Worm (Caenorhabditis elegans) whole organism, late embryonic: ENCODE data around the gene B0507.6.

Source experiments
- T23F11.4 ChIP-seq: fragments of 200-800 bp; sonication (Bioruptor generic); optimal IDR thresholded peaks from 2 replicates; lab custom pipeline; 2018; ENCODE audit warnings: mild to moderate bottlenecking, missing genetic modification characterization, missing compliant biosample characterization
- ceh-19 ChIP-seq: fragments of 200-800 bp; sonication (Bioruptor generic); optimal IDR thresholded peaks from 2 replicates; lab custom pipeline; 2018; ENCODE audit warnings: mild to moderate bottlenecking, missing genetic modification characterization, missing compliant biosample characterization
- ceh-2 ChIP-seq: sonication (generic microtip); optimal IDR thresholded peaks from 2 replicates; lab custom pipeline; 2016; ENCODE audit warnings: missing genotype, missing genetic modification characterization, missing compliant biosample characterization
- ceh-22 ChIP-seq: sonication (generic microtip); optimal IDR thresholded peaks from 2 replicates; lab custom pipeline; 2017; ENCODE audit warnings: missing biosample characterization, missing genetic modification characterization
- ceh-31 ChIP-seq: sonication (generic microtip); optimal IDR thresholded peaks from 2 replicates; lab custom pipeline; 2016; ENCODE audit warnings: missing genetic modification characterization, missing compliant biosample characterization
- ceh-45 ChIP-seq: fragments of 200-800 bp; sonication (Bioruptor generic); IDR thresholded peaks from 2 replicates; pipeline ENCODE4 v1.3.6; 2022; ENCODE audit warnings: missing genetic modification reagents, missing genetic modification characterization, missing compliant biosample characterization
- ceh-6 ChIP-seq: fragments of 200-800 bp; sonication (Bioruptor generic); optimal IDR thresholded peaks from 2 replicates; lab custom pipeline; 2018; ENCODE audit warnings: mild to moderate bottlenecking, missing genetic modification characterization, missing compliant biosample characterization
- ceh-9 ChIP-seq: sonication (generic microtip); optimal IDR thresholded peaks from 2 replicates; lab custom pipeline; 2016; ENCODE audit warnings: mild to moderate bottlenecking, missing genetic modification characterization, inconsistent platforms, missing compliant biosample characterization
- che-1 ChIP-seq: sonication (generic microtip); optimal IDR thresholded peaks from 2 replicates; lab custom pipeline; 2016; ENCODE audit warnings: mild to moderate bottlenecking, missing genetic modification characterization, missing compliant biosample characterization
- dve-1 ChIP-seq: sonication (generic microtip); optimal IDR thresholded peaks from 2 replicates; lab custom pipeline; 2017; ENCODE audit warnings: antibody characterized with exemption, mild to moderate bottlenecking, missing genetic modification characterization, missing compliant biosample characterization
- elt-2 ChIP-seq: sonication (generic microtip); optimal IDR thresholded peaks from 2 replicates; lab custom pipeline; 2016; ENCODE audit warnings: missing genetic modification reagents, missing genetic modification characterization, missing compliant biosample characterization
- fkh-10 ChIP-seq: fragments of 150-350 bp; optimal IDR thresholded peaks from 2 replicates; lab custom pipeline; 2014; ENCODE audit warnings: missing biosample characterization, missing genetic modification reagents, missing genetic modification characterization
- fkh-6 ChIP-seq: sonication (generic microtip); optimal IDR thresholded peaks from 2 replicates; lab custom pipeline; 2016; ENCODE audit warnings: missing genetic modification characterization, missing compliant biosample characterization
- gmeb-2 ChIP-seq: sonication (generic microtip); optimal IDR thresholded peaks from 2 replicates; lab custom pipeline; 2016; ENCODE audit warnings: missing genetic modification characterization, inconsistent platforms, missing compliant biosample characterization
- hlh-30 ChIP-seq: sonication (generic microtip); optimal IDR thresholded peaks from 2 replicates; lab custom pipeline; 2017; ENCODE audit warnings: antibody characterized with exemption, missing genetic modification characterization, missing compliant biosample characterization; ENCODE audit not compliant: insufficient read depth
- lim-6 ChIP-seq: sonication (generic microtip); optimal IDR thresholded peaks from 2 replicates; lab custom pipeline; 2016; ENCODE audit warnings: missing genetic modification characterization, missing compliant biosample characterization
- mec-3 ChIP-seq: sonication (generic microtip); optimal IDR thresholded peaks from 2 replicates; lab custom pipeline; 2016; ENCODE audit warnings: borderline replicate concordance, missing genetic modification characterization, missing compliant biosample characterization
- nfya-1 ChIP-seq: sonication (generic microtip); optimal IDR thresholded peaks from 2 replicates; lab custom pipeline; 2017; ENCODE audit warnings: missing genetic modification characterization, mild to moderate bottlenecking, missing compliant biosample characterization, antibody characterized with exemption, moderate library complexity
- nhr-11 ChIP-seq: fragments of 150-350 bp; optimal IDR thresholded peaks from 2 replicates; lab custom pipeline; 2014; ENCODE audit warnings: missing biosample characterization, missing genetic modification characterization
- nhr-232 ChIP-seq: sonication (generic microtip); optimal IDR thresholded peaks from 2 replicates; lab custom pipeline; 2016; ENCODE audit warnings: missing genetic modification characterization, missing compliant biosample characterization
- npax-4 ChIP-seq: sonication (generic microtip); optimal IDR thresholded peaks from 2 replicates; lab custom pipeline; 2016; ENCODE audit warnings: missing genetic modification characterization, missing compliant biosample characterization
- pat-9 ChIP-seq: fragments of 200-800 bp; sonication (Bioruptor generic); optimal IDR thresholded peaks from 2 replicates; lab custom pipeline; 2018; ENCODE audit warnings: mild to moderate bottlenecking, missing genetic modification characterization, moderate library complexity, missing compliant biosample characterization
- pax-1 ChIP-seq: fragments of 150-350 bp; optimal IDR thresholded peaks from 2 replicates; lab custom pipeline; 2014; ENCODE audit warnings: missing biosample characterization, missing genetic modification characterization
- pha-2 ChIP-seq: sonication (generic microtip); optimal IDR thresholded peaks from 2 replicates; lab custom pipeline; 2017; ENCODE audit warnings: mild to moderate bottlenecking, missing genetic modification characterization, missing compliant biosample characterization
- ref-2 ChIP-seq: sonication (generic microtip); optimal IDR thresholded peaks from 2 replicates; lab custom pipeline; 2016; ENCODE audit warnings: missing genetic modification characterization, missing compliant biosample characterization
- rnt-1 ChIP-seq: sonication (generic microtip); optimal IDR thresholded peaks from 2 replicates; lab custom pipeline; 2016; ENCODE audit warnings: missing genetic modification characterization, missing compliant biosample characterization
- sdc-2 ChIP-seq: sonication (generic microtip); optimal IDR thresholded peaks from 2 replicates; lab custom pipeline; 2016; ENCODE audit warnings: missing genotype, missing genetic modification characterization, missing compliant biosample characterization
- syd-9 ChIP-seq: sonication (generic microtip); optimal IDR thresholded peaks from 2 replicates; lab custom pipeline; 2016; ENCODE audit warnings: mild to moderate bottlenecking, missing genetic modification characterization, moderate library complexity, missing compliant biosample characterization
- tbx-2 ChIP-seq: sonication (generic microtip); optimal IDR thresholded peaks from 2 replicates; lab custom pipeline; 2016; ENCODE audit warnings: missing genetic modification characterization, missing compliant biosample characterization
- ttx-3 ChIP-seq: sonication (generic microtip); optimal IDR thresholded peaks from 2 replicates; lab custom pipeline; 2016; ENCODE audit warnings: missing genetic modification reagents, missing genetic modification characterization, missing compliant biosample characterization
- unc-42 ChIP-seq: sonication (generic microtip); optimal IDR thresholded peaks from 2 replicates; lab custom pipeline; 2016; ENCODE audit warnings: missing genotype, missing genetic modification characterization, missing compliant biosample characterization
- unc-55 ChIP-seq: sonication (generic microtip); optimal IDR thresholded peaks from 2 replicates; lab custom pipeline; 2017; ENCODE audit warnings: missing biosample characterization, missing genetic modification reagents, missing genetic modification characterization
- zip-5 ChIP-seq: sonication (generic microtip); optimal IDR thresholded peaks from 2 replicates; lab custom pipeline; 2016; ENCODE audit warnings: missing genetic modification characterization, missing compliant biosample characterization

B0507.6 gene

ce11 chrV:8773826-8774382 lies 27.9 kb downstream of the B0507.6 start, which contains the start of gene B0507.2:
Gene B0507.2, plus strand, starts transcription at chrV:8774332.
- TF ChIP-seq unc-42 (peak; percentile 61), ceh-19 (GFP tag; lab: Kevin White, UChicago) (no peak)

ce11 chrV:8776270-8776669 lies 30.3 kb downstream of the B0507.6 start, which contains the start of gene B0507.1:
Gene B0507.1, plus strand, starts transcription at chrV:8776570.
- TF ChIP-seq ceh-45 (GFP tag; lab: Robert Waterston, UW) = no peak
- no peak for TF ChIP-seq hlh-30 (tag; lab: Kevin White, UChicago)
- TF ChIP-seq ttx-3 = no peak
- no peak for TF ChIP-seq fkh-6 (tag; lab: Kevin White, UChicago)
- TF ChIP-seq T23F11.4 (GFP tag; lab: Kevin White, UChicago) = no peak
- TF ChIP-seq fkh-10 = no peak
- TF ChIP-seq mec-3 (tag; lab: Kevin White, UChicago) = no peak
- TF ChIP-seq ceh-6 (GFP tag; lab: Kevin White, UChicago) = no peak
- TF ChIP-seq che-1 (tag; lab: Kevin White, UChicago) = no peak
- TF ChIP-seq ceh-9 (tag; lab: Kevin White, UChicago) = no peak
- TF ChIP-seq syd-9 (tag; lab: Kevin White, UChicago) = no peak
- no peak for TF ChIP-seq zip-5 (tag; lab: Kevin White, UChicago)
- no peak for TF ChIP-seq ref-2 (tag; lab: Kevin White, UChicago)
- TF ChIP-seq ceh-22 (tag; lab: Kevin White, UChicago) = no peak
- TF ChIP-seq gmeb-2 = no peak
- TF ChIP-seq pax-1 (tag; lab: Kevin White, UChicago) = no peak
- no peak for TF ChIP-seq nhr-11 (tag; lab: Kevin White, UChicago)

DNA sequence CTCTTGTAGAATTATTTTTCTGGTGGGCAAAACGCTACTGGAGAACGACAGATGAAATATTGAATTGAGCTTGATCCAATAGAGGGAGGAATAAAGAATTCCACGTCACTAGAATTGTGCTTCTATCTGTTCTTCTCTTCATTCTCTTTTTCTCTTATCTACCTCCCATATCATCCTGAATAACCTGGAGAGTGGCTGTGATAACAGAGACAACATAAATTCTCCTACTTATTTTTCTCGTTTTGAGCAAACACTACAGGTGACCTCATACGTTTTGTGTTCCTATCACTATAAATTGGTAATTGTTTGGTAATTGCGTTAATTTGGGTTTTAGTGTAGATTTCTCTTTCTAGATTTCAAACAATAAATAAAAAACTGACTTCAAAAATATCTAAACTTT lies 35.2 kb downstream of the B0507.6 start:
- TF ChIP-seq elt-2 (peak; percentile 88), T23F11.4 (GFP tag; lab: Kevin White, UChicago) (no peak)

- TF ChIP-seq pha-2 (no peak), mec-3 (tag; lab: Kevin White, UChicago) (no peak), pat-9 (tag; lab: Kevin White, UChicago) (no peak), rnt-1 (tag; lab: Kevin White, UChicago) (no peak), unc-55 (GFP tag; lab: Kevin White, UChicago) (no peak), T23F11.4 (GFP tag; lab: Kevin White, UChicago) (no peak), hlh-30 (tag; lab: Kevin White, UChicago) (no peak), lim-6 (tag; lab: Kevin White, UChicago) (no peak), nhr-232 (no peak), fkh-10 (no peak), npax-4 (no peak), ceh-19 (GFP tag; lab: Kevin White, UChicago) (no peak)
Measured at ce11 chrV:8782112-8782511, 36.2 kb downstream of the B0507.6 start.

DNA sequence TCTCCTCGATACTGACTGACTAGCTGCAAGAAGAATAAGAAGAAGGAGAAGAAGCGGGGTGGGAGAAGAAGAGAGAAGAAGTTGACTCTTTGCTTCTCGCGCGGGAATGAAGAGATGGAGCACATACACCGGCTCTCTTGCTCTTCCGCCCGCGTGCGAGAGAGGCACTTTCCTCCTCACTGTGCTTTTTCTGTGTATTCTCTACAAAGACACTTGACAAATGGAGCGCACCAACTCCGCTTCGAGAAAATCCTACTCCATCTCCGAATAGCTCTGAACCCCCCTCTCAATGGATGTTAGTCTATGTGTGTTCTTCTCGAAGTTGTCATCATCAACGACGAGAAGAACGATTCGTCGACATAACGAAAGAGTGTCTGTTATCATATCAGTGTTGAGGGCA lies 38.5 kb downstream of the B0507.6 start:
- TF ChIP-seq ceh-31 (tag; lab: Kevin White, UChicago) = peak; percentile 24
- TF ChIP-seq ceh-22 (tag; lab: Kevin White, UChicago) = peak; percentile 93
- peak; percentile 47 for TF ChIP-seq ceh-2
- TF ChIP-seq zip-5 (tag; lab: Kevin White, UChicago) = no peak
- TF ChIP-seq sdc-2 (tag; lab: Kevin White, UChicago) = no peak
- peak; percentile 43 for TF ChIP-seq tbx-2 (tag; lab: Kevin White, UChicago)
- TF ChIP-seq elt-2 = peak; percentile 47
- peak; percentile 2 for TF ChIP-seq dve-1 (tag; lab: Kevin White, UChicago)
- TF ChIP-seq nfya-1 = peak; percentile 29
- no peak for TF ChIP-seq nhr-232
